Fruit fly (Drosophila melanogaster) whole organism, embryonic: ENCODE measurements around the gene CG31638.

Experiments used
- Atf-2 ChIP-seq: fragments of 200-800 bp; sonication (Bioruptor generic); optimal IDR thresholded peaks from 2 replicates; lab custom pipeline; 2016; ENCODE audit warnings: missing biosample characterization, missing genetic modification characterization
- B-H1 ChIP-seq: fragments of 200-800 bp; sonication (Bioruptor generic); IDR thresholded peaks from 3 replicates; pipeline ENCODE4 v1.3.6; 2022; ENCODE audit warnings: missing biosample characterization, missing genetic modification characterization
- Bteb2 ChIP-seq: fragments of 200-800 bp; sonication (Bioruptor generic); optimal IDR thresholded peaks from 2 replicates; lab custom pipeline; 2016; ENCODE audit warnings: missing biosample characterization, missing genetic modification characterization
- CG10267 ChIP-seq: fragments of 200-800 bp; sonication (Bioruptor generic); optimal IDR thresholded peaks from 2 replicates; lab custom pipeline; 2018; ENCODE audit warnings: missing biosample characterization, mild to moderate bottlenecking, missing genetic modification characterization, moderate library complexity
- CG10959 ChIP-seq: fragments of 200-800 bp; sonication (Bioruptor generic); IDR thresholded peaks from 2 replicates; pipeline ENCODE4 v1.3.6; 2022; ENCODE audit warnings: missing biosample characterization, missing genetic modification characterization
- CG10979 ChIP-seq: fragments of 200-800 bp; sonication (Bioruptor generic); optimal IDR thresholded peaks from 2 replicates; lab custom pipeline; 2018; ENCODE audit warnings: missing biosample characterization, mild to moderate bottlenecking, missing genetic modification characterization, moderate library complexity
- CG11398 ChIP-seq: fragments of 200-800 bp; sonication (Bioruptor generic); optimal IDR thresholded peaks from 2 replicates; lab custom pipeline; 2016; ENCODE audit warnings: missing biosample characterization, missing genetic modification characterization
- CG11504 ChIP-seq: fragments of 200-800 bp; sonication (Bioruptor generic); optimal IDR thresholded peaks from 3 replicates; lab custom pipeline; 2019; ENCODE audit warnings: missing biosample characterization, mild to moderate bottlenecking, missing genetic modification characterization, moderate library complexity
- CG13287 ChIP-seq: fragments of 200-800 bp; sonication (Bioruptor generic); IDR thresholded peaks from 2 replicates; pipeline ENCODE4 v1.3.6; 2022; ENCODE audit warnings: missing biosample characterization, missing genetic modification characterization; ENCODE audit not compliant: partially characterized antibody
- CG15514 ChIP-seq: fragments of 200-800 bp; sonication (Bioruptor generic); optimal IDR thresholded peaks from 3 replicates; lab custom pipeline; 2017; ENCODE audit warnings: missing biosample characterization, missing genetic modification characterization, mild to moderate bottlenecking, moderate library complexity, missing genetic modification reagents
- CG17568 ChIP-seq: fragments of 200-800 bp; sonication (Bioruptor generic); optimal IDR thresholded peaks from 2 replicates; lab custom pipeline; 2018; ENCODE audit warnings: missing biosample characterization, mild to moderate bottlenecking, missing genetic modification characterization, moderate library complexity
- CG2129 ChIP-seq: fragments of 200-800 bp; sonication (Bioruptor generic); IDR thresholded peaks from 2 replicates; pipeline ENCODE4 v1.3.6; 2022; ENCODE audit warnings: missing biosample characterization, missing genetic modification characterization; ENCODE audit not compliant: partially characterized antibody
- CG30403 ChIP-seq: fragments of 200-800 bp; sonication (Bioruptor generic); optimal IDR thresholded peaks from 3 replicates; lab custom pipeline; 2016; ENCODE audit warnings: missing biosample characterization, missing genetic modification characterization
- CG8388 ChIP-seq: fragments of 200-800 bp; sonication (Bioruptor generic); optimal IDR thresholded peaks from 2 replicates; lab custom pipeline; 2019; ENCODE audit warnings: missing biosample characterization, mild to moderate bottlenecking, missing genetic modification characterization, moderate library complexity
- Chrac-16 ChIP-seq: fragments of 200-800 bp; sonication (Bioruptor generic); optimal IDR thresholded peaks from 3 replicates; lab custom pipeline; 2016; ENCODE audit warnings: missing biosample characterization, missing genetic modification characterization
- D19A ChIP-seq: fragments of 200-800 bp; optimal IDR thresholded peaks from 3 replicates; lab custom pipeline; 2019; ENCODE audit warnings: missing biosample characterization, mild to moderate bottlenecking, missing genetic modification characterization, moderate library complexity
- Dll ChIP-seq: fragments of 200-800 bp; sonication (Bioruptor generic); IDR thresholded peaks from 4 replicates; pipeline ENCODE4 v1.3.6; 2022; ENCODE audit warnings: missing biosample characterization, missing genetic modification characterization; ENCODE audit not compliant: partially characterized antibody
- Doc3 ChIP-seq: fragments of 200-800 bp; sonication (Bioruptor generic); IDR thresholded peaks from 3 replicates; pipeline ENCODE4 v1.3.6; 2022; ENCODE audit warnings: missing biosample characterization, missing genetic modification characterization; ENCODE audit not compliant: partially characterized antibody
- Dref ChIP-seq: fragments of 200-800 bp; sonication (Bioruptor generic); IDR thresholded peaks from 2 replicates; pipeline ENCODE4 v1.3.6; 2022; ENCODE audit warnings: missing biosample characterization, missing genetic modification characterization
- ERR ChIP-seq: fragments of 200-800 bp; sonication (Bioruptor generic); optimal IDR thresholded peaks from 2 replicates; lab custom pipeline; 2016; ENCODE audit warnings: missing biosample characterization, missing genetic modification characterization
- H15 ChIP-seq: fragments of 200-800 bp; sonication (Bioruptor generic); IDR thresholded peaks from 3 replicates; pipeline ENCODE4 v1.3.6; 2022; ENCODE audit warnings: missing biosample characterization, missing genetic modification characterization
- Hmr ChIP-seq: fragments of 200-800 bp; sonication (Bioruptor generic); optimal IDR thresholded peaks from 3 replicates; lab custom pipeline; 2017; ENCODE audit warnings: mild to moderate bottlenecking, missing biosample characterization, missing genetic modification reagents, missing genetic modification characterization
- Lim3 ChIP-seq: fragments of 200-800 bp; sonication (Bioruptor generic); IDR thresholded peaks from 2 replicates; pipeline ENCODE4 v1.3.6; 2022; ENCODE audit warnings: missing biosample characterization, missing genetic modification characterization
- NC2α ChIP-seq: fragments of 200-800 bp; sonication (Bioruptor generic); optimal IDR thresholded peaks from 2 replicates; lab custom pipeline; 2016; ENCODE audit warnings: missing biosample characterization, missing genetic modification characterization
- Rx ChIP-seq: fragments of 200-800 bp; sonication (Bioruptor generic); IDR thresholded peaks from 2 replicates; pipeline ENCODE4 v1.3.6; 2022; ENCODE audit warnings: missing biosample characterization, missing genetic modification characterization
- Sin3A ChIP-seq: fragments of >200 bp; optimal IDR thresholded peaks from 2 replicates; lab custom pipeline; 2018
- Spps ChIP-seq: fragments of 200-800 bp; sonication (Bioruptor generic); optimal IDR thresholded peaks from 2 replicates; lab custom pipeline; 2018; ENCODE audit warnings: missing biosample characterization, mild to moderate bottlenecking, missing genetic modification characterization
- ato ChIP-seq: fragments of 200-800 bp; sonication (Bioruptor generic); IDR thresholded peaks from 2 replicates; pipeline ENCODE4 v1.3.6; 2022; ENCODE audit warnings: missing biosample characterization, missing genetic modification characterization; ENCODE audit not compliant: partially characterized antibody
- chinmo ChIP-seq: fragments of 200-800 bp; sonication (Bioruptor generic); IDR thresholded peaks from 4 replicates; pipeline ENCODE4 v1.3.6; 2022; ENCODE audit warnings: missing biosample characterization, missing genetic modification characterization; ENCODE audit not compliant: partially characterized antibody
- crol ChIP-seq: fragments of 200-800 bp; sonication (Bioruptor generic); IDR thresholded peaks from 2 replicates; pipeline ENCODE4 v1.3.6; 2022; ENCODE audit warnings: missing biosample characterization, missing genetic modification characterization
- dmrt99B ChIP-seq: fragments of 200-800 bp; sonication (Bioruptor generic); optimal IDR thresholded peaks from 2 replicates; lab custom pipeline; 2018; ENCODE audit warnings: missing biosample characterization, mild to moderate bottlenecking, missing genetic modification characterization, moderate library complexity
- dpn ChIP-seq, 2 experiments: fragments of 200-800 bp; sonication (Bioruptor generic); optimal IDR thresholded peaks; 3 replicates each; lab custom pipeline; 2016; ENCODE audit warnings: missing biosample characterization in 2 of 2, missing genetic modification characterization in 2 of 2
- emc ChIP-seq: fragments of 200-800 bp; sonication (Bioruptor generic); optimal IDR thresholded peaks from 2 replicates; lab custom pipeline; 2016; ENCODE audit warnings: missing biosample characterization, missing genetic modification characterization
- gcm2 ChIP-seq: fragments of 200-800 bp; sonication (Bioruptor generic); optimal IDR thresholded peaks from 2 replicates; lab custom pipeline; 2016; ENCODE audit warnings: missing biosample characterization, missing genetic modification characterization
- gro ChIP-seq: fragments of 200-800 bp; sonication (Bioruptor generic); optimal IDR thresholded peaks from 2 replicates; lab custom pipeline; 2016; ENCODE audit warnings: missing biosample characterization, missing genetic modification characterization
- jumu ChIP-seq: fragments of 200-800 bp; sonication (Bioruptor generic); optimal IDR thresholded peaks from 3 replicates; lab custom pipeline; 2016; ENCODE audit warnings: missing biosample characterization, missing genetic modification characterization
- ken ChIP-seq: fragments of 200-800 bp; sonication (Bioruptor generic); IDR thresholded peaks from 3 replicates; pipeline ENCODE4 v1.3.6; 2022; ENCODE audit warnings: missing biosample characterization, missing genetic modification characterization
- maf-S ChIP-seq: fragments of 200-800 bp; sonication (Bioruptor generic); optimal IDR thresholded peaks from 2 replicates; lab custom pipeline; 2016; ENCODE audit warnings: missing biosample characterization, missing genetic modification characterization
- phol ChIP-seq: fragments of 200-800 bp; sonication (Bioruptor generic); optimal IDR thresholded peaks from 3 replicates; lab custom pipeline; 2018; ENCODE audit warnings: missing biosample characterization, mild to moderate bottlenecking, missing genetic modification characterization, moderate library complexity
- prd ChIP-seq, 3 experiments: fragments of >200 bp in 2 of 3; fragments of 200-800 bp in 1 of 3; sonication (Bioruptor generic) in 1 of 3; optimal IDR thresholded peaks in 2 of 3; IDR thresholded peaks in 1 of 3; 2 replicates in 2 of 3; 3 replicates in 1 of 3; pipeline versions ENCODE4 v1.3.6 to Lab custom; 2017 to 2022; ENCODE audit warnings: missing biosample characterization in 1 of 3, missing genetic modification characterization in 1 of 3
- psq ChIP-seq: fragments of 200-800 bp; sonication (Bioruptor generic); optimal IDR thresholded peaks from 2 replicates; lab custom pipeline; 2017; ENCODE audit warnings: missing biosample characterization, missing genetic modification characterization
- pzg ChIP-seq: fragments of 200-800 bp; sonication (Bioruptor generic); optimal IDR thresholded peaks from 3 replicates; lab custom pipeline; 2018; ENCODE audit warnings: missing biosample characterization, mild to moderate bottlenecking, missing genetic modification characterization, moderate library complexity
- ranshi ChIP-seq: fragments of 200-800 bp; sonication (Bioruptor generic); IDR thresholded peaks from 2 replicates; pipeline ENCODE4 v1.3.6; 2022; ENCODE audit warnings: missing biosample characterization, missing genetic modification characterization
- scrt ChIP-seq: fragments of 200-800 bp; sonication (Bioruptor generic); optimal IDR thresholded peaks from 2 replicates; lab custom pipeline; 2018; ENCODE audit warnings: missing biosample characterization, mild to moderate bottlenecking, missing genetic modification characterization, moderate library complexity
- sens-2 ChIP-seq: fragments of 200-800 bp; sonication (Bioruptor generic); IDR thresholded peaks from 2 replicates; pipeline ENCODE4 v1.3.6; 2022; ENCODE audit warnings: missing biosample characterization, missing genetic modification characterization
- slou ChIP-seq: fragments of 200-800 bp; sonication (Bioruptor generic); optimal IDR thresholded peaks from 3 replicates; lab custom pipeline; 2016; ENCODE audit warnings: missing biosample characterization, missing genetic modification characterization
- tup ChIP-seq: fragments of 200-800 bp; sonication (Bioruptor generic); optimal IDR thresholded peaks from 2 replicates; lab custom pipeline; 2016; ENCODE audit warnings: missing biosample characterization, mild to moderate bottlenecking, missing genetic modification characterization, moderate library complexity
- twi ChIP-seq: fragments of 200-800 bp; optimal IDR thresholded peaks from 2 replicates; lab custom pipeline; 2019; ENCODE audit warnings: missing biosample characterization, mild to moderate bottlenecking, missing genetic modification characterization, moderate library complexity
- usp ChIP-seq: fragments of >200 bp; optimal IDR thresholded peaks from 2 replicates; lab custom pipeline; 2017; ENCODE audit warnings: missing biosample characterization, missing genetic modification characterization
- wek ChIP-seq: fragments of 200-800 bp; sonication (Bioruptor generic); optimal IDR thresholded peaks from 3 replicates; lab custom pipeline; 2018; ENCODE audit warnings: missing biosample characterization, mild to moderate bottlenecking, missing genetic modification characterization, moderate library complexity
- zen ChIP-seq: fragments of 200-800 bp; sonication (Bioruptor generic); optimal IDR thresholded peaks from 3 replicates; lab custom pipeline; 2018; ENCODE audit warnings: missing biosample characterization, mild to moderate bottlenecking, missing genetic modification characterization, moderate library complexity

The CG31638 gene

dm6 chr2L:6467509-6467908, 23.4 kb upstream of the CG31638 start, which contains the start of gene HemK1 (continued):
- TF ChIP-seq NC2α (GFP tag; lab: Kevin White, UChicago) (no peak), twi (no peak), dpn (GFP tag; optimal IDR thresholded peaks at IDR 0.05; lab: Kevin White, UChicago) (no peak), phol (tag; lab: Kevin White, UChicago) (peak; percentile 23), Sin3A (lab: Kevin White, UChicago) (peak; percentile 43), chinmo (GFP tag; lab: Robert Waterston, UW) (peak; percentile 56; the same call in 1 of the 4 replicates), Dll (GFP tag; lab: Robert Waterston, UW) (no peak), Atf-2 (no peak), CG30403 (no peak), Lim3 (GFP tag; lab: Robert Waterston, UW) (no peak), CG11398 (GFP tag; lab: Kevin White, UChicago) (no peak), dmrt99B (tag; lab: Kevin White, UChicago) (no peak), usp (GFP tag; lab: Kevin White, UChicago) (no peak), jumu (GFP tag; lab: Kevin White, UChicago) (no peak), zen (peak; percentile 28), Doc3 (GFP tag; lab: Robert Waterston, UW) (no peak), gcm2 (GFP tag; lab: Kevin White, UChicago) (no peak), emc (GFP tag; lab: Kevin White, UChicago) (no peak), Rx (GFP tag; lab: Robert Waterston, UW) (no peak), prd (optimal IDR thresholded peaks at IDR 0.05; lab: Kevin White, UChicago) (no peak), prd (GFP tag; IDR thresholded peaks at IDR 0.05; lab: Robert Waterston, UW) (no peak), Hmr (GFP tag; lab: Kevin White, UChicago) (peak; percentile 46), ERR (peak; percentile 18), gro (GFP tag; lab: Kevin White, UChicago) (peak; percentile 40), CG11504 (peak; percentile 42), CG10979 (tag; lab: Kevin White, UChicago) (peak; percentile 16), tup (no peak), Bteb2 (GFP tag; lab: Kevin White, UChicago) (no peak), pzg (GFP tag; lab: Kevin White, UChicago) (peak; percentile 98), D19A (tag; lab: Kevin White, UChicago) (no peak), slou (GFP tag; lab: Kevin White, UChicago) (no peak), scrt (no peak), Chrac-16 (GFP tag; lab: Kevin White, UChicago) (no peak), crol (GFP tag; lab: Robert Waterston, UW) (no peak), wek (GFP tag; lab: Kevin White, UChicago) (no peak), CG17568 (GFP tag; lab: Kevin White, UChicago) (no peak), Dref (peak; percentile 38; the same call in 1 of the 2 replicates), CG13287 (GFP tag; lab: Robert Waterston, UW) (peak; percentile 66), ken (GFP tag; lab: Robert Waterston, UW) (no peak), CG10959 (no peak), ato (GFP tag; lab: Robert Waterston, UW) (0 out of 2 replicates have a peak, but pooled peaks have one; percentile 45), CG15514 (peak; percentile 84), CG10267 (tag; lab: Kevin White, UChicago) (peak; percentile 45), ranshi (GFP tag; lab: Robert Waterston, UW) (no peak), CG2129 (GFP tag; lab: Robert Waterston, UW) (peak; percentile 14; the same call in 1 of the 2 replicates), B-H1 (no peak), psq (no peak), H15 (GFP tag; lab: Robert Waterston, UW) (no peak), maf-S (no peak), Spps (tag; lab: Kevin White, UChicago) (no peak), sens-2 (GFP tag; lab: Robert Waterston, UW) (no peak), CG8388 (GFP tag; lab: Kevin White, UChicago) (no peak)
